Worm (Caenorhabditis elegans): ENCODE measurements around the gene srw-42.

The srw-42 gene

ce11 chrV:16682886-16683285 is 10.7 kb downstream of the srw-42 start, which contains the start of gene srw-36:
srw-36 (plus strand) TSS chrV:16683186.
- TF ChIP-seq zfh-2 (GFP tag; conservative IDR thresholded peaks at IDR 0.05) (no peak), repo-1 (tag; optimal IDR thresholded peaks at IDR 0.05) (no peak), rec-8 (tag; optimal IDR thresholded peaks at IDR 0.05) (no peak), F57C9.4 (tag; optimal IDR thresholded peaks at IDR 0.05) (no peak), ceh-79 (tag; optimal IDR thresholded peaks at IDR 0.05) (no peak), zim-3 (tag; optimal IDR thresholded peaks at IDR 0.05) (no peak), atf-7 (tag; optimal IDR thresholded peaks at IDR 0.05) (no peak), attf-5 (GFP tag; optimal IDR thresholded peaks at IDR 0.05) (no peak), snpc-3.4 (tag; optimal IDR thresholded peaks at IDR 0.05) (no peak), ekl-4 (GFP tag; IDR thresholded peaks at IDR 0.05) (no peak), ceh-40 (GFP tag; IDR thresholded peaks at IDR 0.05) (no peak), tbp1 (GFP tag; optimal IDR thresholded peaks at IDR 0.05) (no peak), Y67H2A.10 (GFP tag; conservative IDR thresholded peaks at IDR 0.05) (no peak)

ce11 chrV:16679981-16680380 is 13.7 kb downstream of the srw-42 start, which contains the start of gene srw-44:
srw-44 (plus strand) TSS chrV:16680281.
- TF ChIP-seq sdz-38 (tag; optimal IDR thresholded peaks at IDR 0.05) (no peak), lsy-27 (tag; optimal IDR thresholded peaks at IDR 0.05; ENCODE audit: borderline replicate concordance, insufficient read depth) (no peak), lir-1 (GFP tag; conservative IDR thresholded peaks at IDR 0.05) (no peak), nhr-27 (tag; optimal IDR thresholded peaks at IDR 0.05) (no peak)

- TF ChIP-seq T07F8.4 (tag; optimal IDR thresholded peaks at IDR 0.05) (no peak), ceh-79 (tag; optimal IDR thresholded peaks at IDR 0.05) (no peak), nhr-179 (tag; optimal IDR thresholded peaks at IDR 0.05) (no peak), F49E8.2 (tag; optimal IDR thresholded peaks at IDR 0.05; ENCODE audit: insufficient read depth) (no peak), egrh-3 (GFP tag; IDR thresholded peaks at IDR 0.05) (no peak), ztf-22 (GFP tag; optimal IDR thresholded peaks at IDR 0.05) (no peak), pbrm-1 (GFP tag; IDR thresholded peaks at IDR 0.05) (no peak), F57A8.1 (GFP tag; optimal IDR thresholded peaks at IDR 0.05) (no peak), ztf-28 (GFP tag; IDR thresholded peaks at IDR 0.05) (no peak), athp-1 (tag; optimal IDR thresholded peaks at IDR 0.05) (no peak), ztf-6 (GFP tag; IDR thresholded peaks at IDR 0.05) (no peak), lin-54 (GFP tag; optimal IDR thresholded peaks at IDR 0.05) (no peak), let-607 (tag; optimal IDR thresholded peaks at IDR 0.05) (no peak), ceh-91 (GFP tag; IDR thresholded peaks at IDR 0.05) (no peak), gei-17 (GFP tag; optimal IDR thresholded peaks at IDR 0.05) (no peak), dox-1 (GFP tag; IDR thresholded peaks at IDR 0.05) (no peak), cebp-2 (GFP tag; IDR thresholded peaks at IDR 0.05) (no peak), ZK185.1 (tag; optimal IDR thresholded peaks at IDR 0.05; ENCODE audit: poor library complexity, severe bottlenecking) (no peak), cebp-1 (GFP tag; IDR thresholded peaks at IDR 0.05) (no peak), cebp-1 (tag; optimal IDR thresholded peaks at IDR 0.05) (no peak), F23B12.7 (tag; optimal IDR thresholded peaks at IDR 0.05; ENCODE audit: insufficient read depth) (no peak)
Measured at ce11 chrV:16679237-16679636, 14.4 kb downstream of the srw-42 start, which contains the start of gene srz-103. srz-103 (minus strand) TSS chrV:16679337.

Data from whole organism, young adult.